Worm (Caenorhabditis elegans): ENCODE results near the gene cas-1.

The cas-1 gene

ce11 chrX:16799065-16799663 lies 14.3 kb downstream of the cas-1 start (continued):
- TF ChIP-seq F55B11.4 (tag; optimal IDR thresholded peaks at IDR 0.05; ENCODE audit: borderline replicate concordance, insufficient read depth) (no peak), attf-5 (GFP tag; optimal IDR thresholded peaks at IDR 0.05) (peak; percentile 19), attf-3 (GFP tag; conservative IDR thresholded peaks at IDR 0.05) (no peak), let-607 (tag; optimal IDR thresholded peaks at IDR 0.05) (no peak), mel-28 (tag; optimal IDR thresholded peaks at IDR 0.05; ENCODE audit: borderline replicate concordance) (no peak), hlh-12 (tag; optimal IDR thresholded peaks at IDR 0.05) (no peak), dox-1 (GFP tag; IDR thresholded peaks at IDR 0.05) (peak; percentile 44; the same call in 1 of the 2 replicates), sptf-2 (GFP tag; optimal IDR thresholded peaks at IDR 0.05) (no peak), F57A8.1 (GFP tag; optimal IDR thresholded peaks at IDR 0.05) (no peak), efl-1 (GFP tag; optimal IDR thresholded peaks at IDR 0.05) (no peak), K11D2.4 (GFP tag; IDR thresholded peaks at IDR 0.05) (no peak), ztf-22 (GFP tag; optimal IDR thresholded peaks at IDR 0.05) (no peak), tbp1 (GFP tag; optimal IDR thresholded peaks at IDR 0.05) (no peak), ccch-3 (GFP tag; optimal IDR thresholded peaks at IDR 0.05) (no peak), rcor-1 (GFP tag; IDR thresholded peaks at IDR 0.05) (peak; percentile 34; the same call in 1 of the 2 replicates), repo-1 (tag; optimal IDR thresholded peaks at IDR 0.05) (no peak), ceh-27 (GFP tag; optimal IDR thresholded peaks at IDR 0.05) (peak; percentile 64), B0336.3 (GFP tag; IDR thresholded peaks at IDR 0.05) (no peak), lin-35 (GFP tag; optimal IDR thresholded peaks at IDR 0.05) (peak in 1 of 3 experiments; percentile 13)

DNA sequence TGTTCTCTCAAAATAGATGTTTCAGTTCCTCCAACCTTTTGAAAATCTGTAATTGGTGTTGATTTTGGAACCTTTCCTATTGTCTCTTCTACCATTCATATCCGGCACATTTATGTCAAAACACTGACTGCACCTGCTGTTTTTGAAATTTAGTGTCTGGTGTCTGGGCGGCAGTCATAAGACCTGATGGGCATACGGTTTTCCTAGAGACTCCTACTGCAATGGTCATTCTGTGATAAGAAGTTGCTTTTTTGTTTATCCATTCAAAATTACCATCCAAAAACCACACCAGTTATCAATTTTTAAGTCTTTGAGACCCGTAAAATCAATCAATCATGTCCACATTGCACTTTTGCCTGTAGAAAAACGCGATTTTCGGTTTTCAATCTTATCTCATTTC lies 14.8 kb downstream of the cas-1 start:
- TF ChIP-seq nhr-80 (tag; optimal IDR thresholded peaks at IDR 0.05) (peak; percentile 63), lin-54 (GFP tag; optimal IDR thresholded peaks at IDR 0.05) (no peak), snpc-4 (GFP tag; optimal IDR thresholded peaks at IDR 0.05) (no peak), snpc-4 (tag; optimal IDR thresholded peaks at IDR 0.05) (no peak), lsl-1 (GFP tag; optimal IDR thresholded peaks at IDR 0.05) (no peak), ztf-22 (GFP tag; optimal IDR thresholded peaks at IDR 0.05) (peak; percentile 52), ZK185.1 (tag; optimal IDR thresholded peaks at IDR 0.05; ENCODE audit: poor library complexity, severe bottlenecking) (no peak), let-607 (tag; optimal IDR thresholded peaks at IDR 0.05) (peak in 1 of 2 experiments; percentile 28), atf-7 (tag; optimal IDR thresholded peaks at IDR 0.05) (peak; percentile 4)

DNA sequence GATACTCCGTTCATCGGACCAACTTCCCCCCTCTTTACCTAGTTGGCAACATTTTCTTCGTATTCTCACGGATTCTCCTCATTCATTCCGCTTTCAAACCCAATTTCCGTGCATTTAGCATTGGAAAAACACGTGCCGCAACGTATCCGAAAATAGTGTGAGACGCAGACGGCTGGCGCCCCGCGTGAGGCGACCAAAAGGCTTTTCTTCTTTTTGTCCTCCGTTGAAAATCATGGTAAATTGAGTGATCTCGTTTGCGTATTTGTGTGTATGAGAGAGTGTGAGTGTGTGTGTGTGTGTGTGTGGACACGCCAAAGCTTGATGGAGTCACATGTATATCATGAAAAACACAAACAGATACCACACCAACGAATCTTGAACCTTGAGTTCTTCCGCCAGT lies 16.6 kb downstream of the cas-1 start:
- no peak for TF ChIP-seq sdz-38 (tag; optimal IDR thresholded peaks at IDR 0.05)
- TF ChIP-seq lir-1 (GFP tag; conservative IDR thresholded peaks at IDR 0.05), result peak; percentile 73
- no peak for TF ChIP-seq unc-62 (GFP tag; optimal IDR thresholded peaks at IDR 0.05)
- no peak for TF ChIP-seq nfya-1 (tag; optimal IDR thresholded peaks at IDR 0.05; ENCODE audit: borderline replicate concordance, insufficient read depth)
- peak; percentile 79 for TF ChIP-seq K11D2.4 (GFP tag; IDR thresholded peaks at IDR 0.05)
- no peak for TF ChIP-seq B0261.1 (tag; optimal IDR thresholded peaks at IDR 0.05)
- TF ChIP-seq aptf-2 (GFP tag; conservative IDR thresholded peaks at IDR 0.05), result no peak
- TF ChIP-seq mcd-1 (GFP tag; IDR thresholded peaks at IDR 0.05), result peak; percentile 61
- TF ChIP-seq hrde-1 (tag; optimal IDR thresholded peaks at IDR 0.05; ENCODE audit: borderline replicate concordance), result no peak
- peak; percentile 57 for TF ChIP-seq F52B5.7 (tag; optimal IDR thresholded peaks at IDR 0.05)
- TF ChIP-seq ccch-3 (GFP tag; optimal IDR thresholded peaks at IDR 0.05), result no peak
- TF ChIP-seq Y67H2A.10 (GFP tag; conservative IDR thresholded peaks at IDR 0.05), result peak; percentile 15; the same call in 1 of the 2 replicates
- TF ChIP-seq sptf-2 (GFP tag; optimal IDR thresholded peaks at IDR 0.05), result no peak
- TF ChIP-seq lin-54 (GFP tag; optimal IDR thresholded peaks at IDR 0.05), result peak; percentile 48
- TF ChIP-seq dox-1 (GFP tag; IDR thresholded peaks at IDR 0.05), result peak; percentile 69
- TF ChIP-seq F57A8.1 (GFP tag; optimal IDR thresholded peaks at IDR 0.05), result no peak
- TF ChIP-seq aptf-3 (GFP tag; IDR thresholded peaks at IDR 0.05), result no peak
- TF ChIP-seq gei-17 (GFP tag; optimal IDR thresholded peaks at IDR 0.05), result peak; percentile 63
- TF ChIP-seq cebp-1 (GFP tag; IDR thresholded peaks at IDR 0.05), result peak; percentile 81
- peak; percentile 88 for TF ChIP-seq cebp-1 (tag; optimal IDR thresholded peaks at IDR 0.05)
- TF ChIP-seq lsy-27 (tag; optimal IDR thresholded peaks at IDR 0.05; ENCODE audit: borderline replicate concordance, insufficient read depth), result no peak
- 0 out of 2 replicates have a peak, but pooled peaks have one; percentile 9 for TF ChIP-seq egrh-3 (GFP tag; IDR thresholded peaks at IDR 0.05)
- peak; percentile 59 for TF ChIP-seq ama-1 (optimal IDR thresholded peaks at IDR 0.05)
- TF ChIP-seq ama-1 (GFP tag; optimal IDR thresholded peaks at IDR 0.05), result no peak
- peak; percentile 81 for TF ChIP-seq hmg-1.2 (GFP tag; IDR thresholded peaks at IDR 0.05)

Measured in whole organism, young adult.